Worm (Caenorhabditis elegans): ENCODE data around the gene ZK354.7.

DNA sequence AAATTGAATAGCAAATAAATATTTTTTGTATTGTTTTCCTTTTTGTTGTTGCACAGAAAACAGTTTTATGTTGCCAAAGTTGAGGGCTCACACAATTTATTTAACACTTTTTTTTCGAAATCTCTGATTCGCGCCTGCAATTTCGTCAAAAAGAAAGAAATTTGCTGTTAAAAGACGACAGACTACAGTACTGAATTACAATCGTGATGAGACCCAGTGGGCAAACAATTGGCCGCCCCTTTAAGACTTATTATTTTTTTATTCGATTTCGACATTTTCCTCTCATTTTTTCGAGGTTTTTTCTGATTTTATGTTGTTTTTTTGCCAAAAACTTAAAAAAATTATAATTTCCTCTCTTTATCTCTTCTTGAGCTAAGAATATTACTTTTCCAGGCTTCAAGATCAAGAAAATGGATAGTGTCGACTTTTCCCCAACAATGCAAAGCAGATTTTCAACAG lies 28.8 kb downstream of the ZK354.7 start, which contains the start of gene slfl-4:
- TF ChIP-seq flt-1 (GFP tag; IDR thresholded peaks at IDR 0.05) (no peak), tab-1 (GFP tag; IDR thresholded peaks at IDR 0.05) (no peak), ztf-23 (GFP tag; IDR thresholded peaks at IDR 0.05) (no peak), ref-1 (GFP tag; conservative IDR thresholded peaks at IDR 0.05) (no peak), klf-2 (GFP tag; conservative IDR thresholded peaks at IDR 0.05) (no peak)
